Worm (Caenorhabditis elegans): Measurements from ENCODE around the gene F27D9.2.

- TF ChIP-seq pqm-1 (tag; optimal IDR thresholded peaks at IDR 0.05): no peak
- TF ChIP-seq F13H6.1 (tag; optimal IDR thresholded peaks at IDR 0.05): no peak
- TF ChIP-seq sox-4 (tag; optimal IDR thresholded peaks at IDR 0.05): no peak
- no peak for TF ChIP-seq unc-3 (GFP tag; conservative IDR thresholded peaks at IDR 0.05)
- TF ChIP-seq unc-3 (tag; optimal IDR thresholded peaks at IDR 0.05): no peak
- no peak for TF ChIP-seq dve-1 (tag; optimal IDR thresholded peaks at IDR 0.05)
- TF ChIP-seq ama-1 (optimal IDR thresholded peaks at IDR 0.05): no peak
- no peak for TF ChIP-seq nhr-11 (tag; optimal IDR thresholded peaks at IDR 0.05)
- no peak for TF ChIP-seq C38D4.7 (GFP tag; optimal IDR thresholded peaks at IDR 0.05)
- TF ChIP-seq gmeb-2 (tag; optimal IDR thresholded peaks at IDR 0.05): no peak
- TF ChIP-seq zip-5 (tag; optimal IDR thresholded peaks at IDR 0.05): no peak
These were observed 51.3 kb downstream of the F27D9.2 start for ce11 chrX:7724099-7724498.
